Worm (Caenorhabditis elegans) whole organism, late embryonic: ENCODE data around the gene srd-29.

Source experiments
- F13H6.1 ChIP-seq: sonication (generic microtip); optimal IDR thresholded peaks from 2 replicates; lab custom pipeline; 2016; ENCODE audit warnings: missing genetic modification characterization, missing compliant biosample characterization
- ceh-2 ChIP-seq: sonication (generic microtip); optimal IDR thresholded peaks from 2 replicates; lab custom pipeline; 2016; ENCODE audit warnings: missing genotype, missing genetic modification characterization, missing compliant biosample characterization
- ceh-34 ChIP-seq: sonication (generic microtip); optimal IDR thresholded peaks from 2 replicates; lab custom pipeline; 2016; ENCODE audit warnings: mild to moderate bottlenecking, missing genetic modification characterization, missing compliant biosample characterization
- ceh-9 ChIP-seq: sonication (generic microtip); optimal IDR thresholded peaks from 2 replicates; lab custom pipeline; 2016; ENCODE audit warnings: mild to moderate bottlenecking, missing genetic modification characterization, inconsistent platforms, missing compliant biosample characterization
- hlh-15 ChIP-seq: sonication (generic microtip); optimal IDR thresholded peaks from 2 replicates; lab custom pipeline; 2016; ENCODE audit warnings: missing genetic modification characterization, missing compliant biosample characterization
- hlh-30 ChIP-seq: sonication (generic microtip); optimal IDR thresholded peaks from 2 replicates; lab custom pipeline; 2017; ENCODE audit warnings: antibody characterized with exemption, missing genetic modification characterization, missing compliant biosample characterization; ENCODE audit not compliant: insufficient read depth
- lin-11 ChIP-seq: fragments of 200-800 bp; sonication (Bioruptor generic); optimal IDR thresholded peaks from 2 replicates; lab custom pipeline; 2018; ENCODE audit warnings: mild to moderate bottlenecking, missing genetic modification characterization, missing compliant biosample characterization
- nfya-1 ChIP-seq: sonication (generic microtip); optimal IDR thresholded peaks from 2 replicates; lab custom pipeline; 2017; ENCODE audit warnings: missing genetic modification characterization, mild to moderate bottlenecking, missing compliant biosample characterization, antibody characterized with exemption, moderate library complexity
- pqm-1 ChIP-seq: sonication (generic microtip); optimal IDR thresholded peaks from 2 replicates; lab custom pipeline; 2016; ENCODE audit warnings: missing genetic modification characterization, missing compliant biosample characterization
- syd-9 ChIP-seq: sonication (generic microtip); optimal IDR thresholded peaks from 2 replicates; lab custom pipeline; 2016; ENCODE audit warnings: mild to moderate bottlenecking, missing genetic modification characterization, moderate library complexity, missing compliant biosample characterization
- tbx-2 ChIP-seq: sonication (generic microtip); optimal IDR thresholded peaks from 2 replicates; lab custom pipeline; 2016; ENCODE audit warnings: missing genetic modification characterization, missing compliant biosample characterization
- tbx-7 ChIP-seq: sonication (generic microtip); optimal IDR thresholded peaks from 2 replicates; lab custom pipeline; 2016; ENCODE audit warnings: missing genotype, missing genetic modification characterization, missing compliant biosample characterization

DNA sequence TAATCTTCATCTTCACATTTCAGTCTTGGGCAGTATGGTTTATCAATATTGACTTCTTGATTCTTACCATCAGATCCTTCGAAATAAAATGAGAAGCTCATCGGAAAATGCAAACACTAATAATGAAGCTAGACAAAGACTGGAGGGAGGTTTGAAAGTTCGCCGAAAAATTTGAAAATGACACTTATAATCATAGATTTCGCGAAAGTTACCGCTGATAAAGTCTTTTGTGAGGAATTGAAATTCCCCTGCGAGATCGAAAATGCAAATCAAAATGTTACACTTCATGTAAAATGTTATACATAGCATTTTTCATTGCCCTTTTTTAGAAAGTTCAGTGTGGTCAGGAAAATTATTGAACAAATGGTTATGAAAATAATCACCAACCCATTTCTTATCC lies 37.3 kb upstream of the srd-29 start, which contains the start of gene C50E3.7:
- TF ChIP-seq hlh-15 (no peak), tbx-7 (tag; lab: Kevin White, UChicago) (no peak), pqm-1 (tag; lab: Kevin White, UChicago) (no peak), ceh-2 (tag; lab: Kevin White, UChicago) (no peak), hlh-30 (tag; lab: Kevin White, UChicago) (no peak), syd-9 (no peak), lin-11 (tag; lab: Kevin White, UChicago) (no peak), ceh-34 (tag; lab: Kevin White, UChicago) (no peak), ceh-9 (no peak), tbx-2 (no peak), F13H6.1 (tag; lab: Kevin White, UChicago) (no peak), nfya-1 (tag; lab: Kevin White, UChicago) (no peak)
